Fruit fly (Drosophila melanogaster): ENCODE results near the gene CG14739.

Gene CG14739

DNA sequence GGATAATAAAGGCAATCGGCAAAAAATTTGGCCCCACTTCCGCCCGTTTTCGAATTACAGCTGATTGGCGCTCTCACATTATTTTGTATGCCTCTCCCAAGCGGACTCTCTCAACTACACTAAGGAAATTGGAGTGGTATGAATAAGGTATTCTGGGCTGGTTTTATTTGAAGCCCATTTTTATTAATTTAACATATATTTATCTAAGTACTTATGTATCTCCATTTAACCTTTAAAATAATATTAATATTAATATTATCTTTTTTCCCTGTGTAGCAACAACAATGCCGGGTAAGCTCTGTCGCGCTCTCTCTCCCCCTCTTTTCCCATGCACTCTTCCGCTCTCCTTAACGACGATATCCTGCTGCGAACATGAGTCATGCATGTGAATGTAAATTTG is 29.9 kb upstream of the CG14739 start (continued):
- no peak for TF ChIP-seq prd (optimal IDR thresholded peaks at IDR 0.05)
- TF ChIP-seq prd (GFP tag; IDR thresholded peaks at IDR 0.05) = peak; percentile 83
- no peak for TF ChIP-seq CG13123 (GFP tag; optimal IDR thresholded peaks at IDR 0.05)
- TF ChIP-seq CG8388 (GFP tag; optimal IDR thresholded peaks at IDR 0.05) = peak; percentile 69
- 0 out of 2 replicates have a peak, but pooled peaks have one; percentile 33 for TF ChIP-seq cas (GFP tag; IDR thresholded peaks at IDR 0.05)
- TF ChIP-seq sens (GFP tag) = peak; percentile 55
- TF ChIP-seq knrl (GFP tag; IDR thresholded peaks at IDR 0.05; ENCODE audit: partially characterized antibody) = no peak
- TF ChIP-seq ATbp (GFP tag; optimal IDR thresholded peaks at IDR 0.05) = peak; percentile 79
- peak; percentile 72 for TF ChIP-seq Blimp-1 (GFP tag; optimal IDR thresholded peaks at IDR 0.05)
- TF ChIP-seq CG31224 (GFP tag; IDR thresholded peaks at IDR 0.05) = peak; percentile 62
- peak; percentile 86 for TF ChIP-seq tgo (GFP tag; IDR thresholded peaks at IDR 0.05)
- TF ChIP-seq Dbx (GFP tag; IDR thresholded peaks at IDR 0.05) = peak; percentile 83
- no peak for TF ChIP-seq CG4282 (GFP tag; optimal IDR thresholded peaks at IDR 0.05)
- TF ChIP-seq CG15601 (tag; optimal IDR thresholded peaks at IDR 0.05) = no peak
- peak; percentile 88 for TF ChIP-seq CG32532 (GFP tag; IDR thresholded peaks at IDR 0.05)
- no peak for TF ChIP-seq Dip3 (GFP tag; optimal IDR thresholded peaks at IDR 0.05)
- no peak for TF ChIP-seq sens-2 (GFP tag; IDR thresholded peaks at IDR 0.05)
- TF ChIP-seq nmo (GFP tag; optimal IDR thresholded peaks at IDR 0.05) = peak; percentile 71
- no peak for TF ChIP-seq lbe (GFP tag; optimal IDR thresholded peaks at IDR 0.05)
- TF ChIP-seq Sox102F (GFP tag; optimal IDR thresholded peaks at IDR 0.05) = peak; percentile 85
- TF ChIP-seq NfI (GFP tag; optimal IDR thresholded peaks at IDR 0.05) = peak; percentile 74
- no peak for TF ChIP-seq CG11723 (GFP tag; optimal IDR thresholded peaks at IDR 0.05)
- no peak for TF ChIP-seq chn (GFP tag; optimal IDR thresholded peaks at IDR 0.05)
- no peak for TF ChIP-seq TFAM (GFP tag; optimal IDR thresholded peaks at IDR 0.05)
- no peak for TF ChIP-seq mld (GFP tag; IDR thresholded peaks at IDR 0.05; ENCODE audit: partially characterized antibody)
- TF ChIP-seq Fer1 (GFP tag; optimal IDR thresholded peaks at IDR 0.05) = no peak
- no peak for TF ChIP-seq Hsf (GFP tag; optimal IDR thresholded peaks at IDR 0.05)
- TF ChIP-seq zfh2 (GFP tag; optimal IDR thresholded peaks at IDR 0.05) = no peak
- TF ChIP-seq CG33557 (GFP tag; optimal IDR thresholded peaks at IDR 0.05) = no peak
- peak; percentile 61 for TF ChIP-seq CG2120 (GFP tag; optimal IDR thresholded peaks at IDR 0.05)
- TF ChIP-seq CG12769 (tag; optimal IDR thresholded peaks at IDR 0.05) = no peak
- no peak for TF ChIP-seq GATAe (GFP tag; conservative IDR thresholded peaks at IDR 0.05)
- no peak for TF ChIP-seq usp (GFP tag; optimal IDR thresholded peaks at IDR 0.05)
- TF ChIP-seq CG13287 (GFP tag; IDR thresholded peaks at IDR 0.05; ENCODE audit: partially characterized antibody) = no peak
- no peak for TF ChIP-seq CG10543 (GFP tag; optimal IDR thresholded peaks at IDR 0.05)
- no peak for TF ChIP-seq chif (GFP tag; optimal IDR thresholded peaks at IDR 0.05)
- TF ChIP-seq esg (GFP tag; conservative IDR thresholded peaks at IDR 0.05) = peak; percentile 74
- no peak for TF ChIP-seq CG8478 (optimal IDR thresholded peaks at IDR 0.05)
- TF ChIP-seq gro (GFP tag; optimal IDR thresholded peaks at IDR 0.05) = no peak
- TF ChIP-seq en (GFP tag; optimal IDR thresholded peaks at IDR 0.05) = no peak
- TF ChIP-seq bowl (GFP tag; IDR thresholded peaks at IDR 0.05) = no peak
- TF ChIP-seq sd (tag; optimal IDR thresholded peaks at IDR 0.05) = peak; percentile 39
- no peak for TF ChIP-seq mirr (GFP tag; optimal IDR thresholded peaks at IDR 0.05)
- TF ChIP-seq CG10209 (GFP tag; optimal IDR thresholded peaks at IDR 0.05) = peak; percentile 65
- no peak for TF ChIP-seq luna (GFP tag; optimal IDR thresholded peaks at IDR 0.05)
- TF ChIP-seq scrt (GFP tag; optimal IDR thresholded peaks at IDR 0.05) = peak; percentile 69
- no peak for TF ChIP-seq repo (GFP tag; optimal IDR thresholded peaks at IDR 0.05)
- no peak for TF ChIP-seq CG4707 (GFP tag; optimal IDR thresholded peaks at IDR 0.05)
- peak; percentile 75 for TF ChIP-seq CG9215 (GFP tag; IDR thresholded peaks at IDR 0.05)
- TF ChIP-seq fu2 (GFP tag; optimal IDR thresholded peaks at IDR 0.05) = no peak
- TF ChIP-seq twi (tag; optimal IDR thresholded peaks at IDR 0.05) = no peak
- no peak for TF ChIP-seq salm (tag; optimal IDR thresholded peaks at IDR 0.05)
